In genomic region chrIII:620204-620718, ce11 we compare ENCODE assay signal across 5 worm cellular contexts.
A peak's percentile ranks its signal among the peaks of the same experiment; 100 is the strongest.
TF ChIP-seq lines count a peak whose summit lies in the region.

T19C3.4 (minus strand) TSS chrIII:620254.

TF ChIP-seq in whole organism, L1 larva, 84 proteins besides CTCF, POLR2A, EP300 and RAD21 (continues in another document):
- TF ChIP-seq pqm-1 (tag; optimal IDR thresholded peaks at IDR 0.05; lab: Kevin White, UChicago) (no peak), dpl-1 (GFP tag; optimal IDR thresholded peaks at IDR 0.05; lab: Kevin White, UChicago) (no peak), grh-1 (GFP tag; IDR thresholded peaks at IDR 0.05; lab: Robert Waterston, UW) (no peak), sup-37 (GFP tag; optimal IDR thresholded peaks at IDR 0.05; lab: Kevin White, UChicago) (no peak), lin-13 (GFP tag; optimal IDR thresholded peaks at IDR 0.05; lab: Kevin White, UChicago) (no peak), ceh-88 (GFP tag; IDR thresholded peaks at IDR 0.05; lab: Robert Waterston, UW) (no peak), nhr-85 (tag; lab: Kevin White, UChicago) (peak; percentile 73), ceh-63 (GFP tag; optimal IDR thresholded peaks at IDR 0.05; lab: Kevin White, UChicago) (no peak), dsc-1 (tag; optimal IDR thresholded peaks at IDR 0.05; lab: Kevin White, UChicago) (no peak), mdl-1 (tag; optimal IDR thresholded peaks at IDR 0.05; lab: Kevin White, UChicago) (peak in 1 of 2 experiments; percentile 30), ztf-4 (tag; optimal IDR thresholded peaks at IDR 0.05; lab: Kevin White, UChicago) (no peak), hpl-2 (GFP tag; optimal IDR thresholded peaks at IDR 0.05; lab: Kevin White, UChicago) (no peak), sptf-1 (tag; optimal IDR thresholded peaks at IDR 0.05; lab: Kevin White, UChicago) (no peak), C04F5.9 (tag; optimal IDR thresholded peaks at IDR 0.05; lab: Kevin White, UChicago) (no peak), unc-130 (tag; optimal IDR thresholded peaks at IDR 0.05; lab: Kevin White, UChicago) (no peak), fkh-4 (tag; optimal IDR thresholded peaks at IDR 0.05; lab: Kevin White, UChicago; ENCODE audit: borderline replicate concordance) (no peak), nhr-90 (tag; optimal IDR thresholded peaks at IDR 0.05; lab: Kevin White, UChicago; ENCODE audit: poor library complexity) (peak; percentile 9), aly-2 (tag; optimal IDR thresholded peaks at IDR 0.05; lab: Kevin White, UChicago) (no peak), ama-1 (optimal IDR thresholded peaks at IDR 0.05; lab: Kevin White, UChicago) (no peak)

TF ChIP-seq in whole organism, L2 larva, 48 proteins besides CTCF, POLR2A, EP300 and RAD21:
- TF ChIP-seq fos-1 (tag; optimal IDR thresholded peaks at IDR 0.05; lab: Kevin White, UChicago) (peak; percentile 20), crh-2 (tag; optimal IDR thresholded peaks at IDR 0.05; lab: Kevin White, UChicago) (peak; percentile 17), sma-9 (GFP tag; optimal IDR thresholded peaks at IDR 0.05; lab: Kevin White, UChicago) (peak; percentile 36), sma-9 (tag; optimal IDR thresholded peaks at IDR 0.05; lab: Kevin White, UChicago) (no peak), unc-55 (GFP tag; optimal IDR thresholded peaks at IDR 0.05; lab: Kevin White, UChicago) (no peak), skn-1 (tag; optimal IDR thresholded peaks at IDR 0.05; lab: Kevin White, UChicago) (no peak), zag-1 (tag; optimal IDR thresholded peaks at IDR 0.05; lab: Kevin White, UChicago) (no peak), nhr-10 (tag; optimal IDR thresholded peaks at IDR 0.05; lab: Kevin White, UChicago) (no peak)
TF ChIP-seq in whole organism, L2 larva: peak in this region for 3.

TF ChIP-seq in whole organism, L3 larva, 47 proteins besides CTCF, POLR2A, EP300 and RAD21:
- TF ChIP-seq elt-2 (tag; optimal IDR thresholded peaks at IDR 0.05; lab: Kevin White, UChicago), result peak; percentile 53
- no peak for TF ChIP-seq ceh-16 (tag; optimal IDR thresholded peaks at IDR 0.05; lab: Kevin White, UChicago)
- TF ChIP-seq unc-39 (tag; optimal IDR thresholded peaks at IDR 0.05; lab: Kevin White, UChicago), result no peak
- TF ChIP-seq pha-4 (tag; optimal IDR thresholded peaks at IDR 0.05; lab: Kevin White, UChicago), result peak; percentile 23
- TF ChIP-seq unc-62 (GFP tag; optimal IDR thresholded peaks at IDR 0.05; lab: Kevin White, UChicago), result no peak
- TF ChIP-seq pqm-1 (tag; optimal IDR thresholded peaks at IDR 0.05; lab: Kevin White, UChicago), result peak; percentile 41
- TF ChIP-seq nhr-67 (tag; optimal IDR thresholded peaks at IDR 0.05; lab: Kevin White, UChicago), result no peak

TF ChIP-seq in whole organism, L4 larva, 104 proteins besides CTCF, POLR2A, EP300 and RAD21:
- TF ChIP-seq nhr-28 (tag; optimal IDR thresholded peaks at IDR 0.05; lab: Kevin White, UChicago) (peak; percentile 73), aha-1 (tag; lab: Kevin White, UChicago) (peak; percentile 23), mdl-1 (tag; optimal IDR thresholded peaks at IDR 0.05; lab: Kevin White, UChicago) (peak in 1 of 2 experiments; percentile 63), set-16 (GFP tag; IDR thresholded peaks at IDR 0.05; lab: Robert Waterston, UW) (no peak), lsy-2 (tag; optimal IDR thresholded peaks at IDR 0.05; lab: Kevin White, UChicago) (peak in 1 of 2 experiments; percentile 22), dmd-6 (GFP tag; IDR thresholded peaks at IDR 0.05; lab: Robert Waterston, UW) (peak; percentile 81), mep-1 (tag; optimal IDR thresholded peaks at IDR 0.05; lab: Kevin White, UChicago) (peak; percentile 19), hlh-11 (tag; optimal IDR thresholded peaks at IDR 0.05; lab: Kevin White, UChicago) (peak; percentile 56), egl-27 (tag; optimal IDR thresholded peaks at IDR 0.05; lab: Kevin White, UChicago) (no peak), ces-1 (GFP tag; optimal IDR thresholded peaks at IDR 0.05; lab: Kevin White, UChicago) (no peak), nhr-77 (tag; optimal IDR thresholded peaks at IDR 0.05; lab: Kevin White, UChicago) (peak; percentile 57), daf-16 (GFP tag; optimal IDR thresholded peaks at IDR 0.05; lab: Kevin White, UChicago) (no peak), daf-16 (tag; optimal IDR thresholded peaks at IDR 0.05; lab: Kevin White, UChicago) (peak; percentile 39), nhr-76 (tag; optimal IDR thresholded peaks at IDR 0.05; lab: Kevin White, UChicago) (no peak), hif-1 (tag; optimal IDR thresholded peaks at IDR 0.05; lab: Kevin White, UChicago) (no peak), madf-5 (GFP tag; IDR thresholded peaks at IDR 0.05; lab: Robert Waterston, UW) (no peak), mdt-29 (GFP tag; IDR thresholded peaks at IDR 0.05; lab: Robert Waterston, UW) (peak; percentile 26; the same call in 1 of the 2 replicates), php-3 (GFP tag; IDR thresholded peaks at IDR 0.05; lab: Robert Waterston, UW) (0 out of 2 replicates have a peak, but pooled peaks have one; percentile 44), hlh-30 (tag; optimal IDR thresholded peaks at IDR 0.05; lab: Kevin White, UChicago; ENCODE audit: insufficient read depth) (peak; percentile 87), mxl-3 (GFP tag; optimal IDR thresholded peaks at IDR 0.05; lab: Kevin White, UChicago) (peak; percentile 11), dve-1 (tag; optimal IDR thresholded peaks at IDR 0.05; lab: Kevin White, UChicago; ENCODE audit: insufficient read depth) (peak; percentile 58)

TF ChIP-seq in whole organism, young adult, 124 proteins besides CTCF, POLR2A, EP300 and RAD21:
- TF ChIP-seq nhr-80 (tag; optimal IDR thresholded peaks at IDR 0.05; lab: Kevin White, UChicago), result peak; percentile 62
- TF ChIP-seq pha-4 (tag; optimal IDR thresholded peaks at IDR 0.05; lab: Kevin White, UChicago), result no peak
- no peak for TF ChIP-seq hlh-26 (GFP tag; conservative IDR thresholded peaks at IDR 0.05; lab: Robert Waterston, UW)
- no peak for TF ChIP-seq cebp-1 (GFP tag; IDR thresholded peaks at IDR 0.05; lab: Robert Waterston, UW)
- TF ChIP-seq cebp-1 (tag; optimal IDR thresholded peaks at IDR 0.05; lab: Kevin White, UChicago), result peak; percentile 47
- peak; percentile 44 for TF ChIP-seq attf-5 (GFP tag; optimal IDR thresholded peaks at IDR 0.05; lab: Kevin White, UChicago)
